Fruit fly (Drosophila melanogaster) whole organism, embryonic: ENCODE results near the gene CG32354.

Experiments
- ATbp ChIP-seq: fragments of 200-800 bp; sonication (Bioruptor generic); optimal IDR thresholded peaks from 2 replicates; lab custom pipeline; 2017; ENCODE audit warnings: missing biosample characterization, mild to moderate bottlenecking, missing genetic modification characterization, missing genetic modification reagents
- Antp ChIP-seq: fragments of 200-800 bp; sonication (Bioruptor generic); optimal IDR thresholded peaks from 3 replicates; lab custom pipeline; 2016; ENCODE audit warnings: missing biosample characterization, missing genetic modification characterization
- Atf6 ChIP-seq: fragments of 200-800 bp; sonication (Bioruptor generic); IDR thresholded peaks from 2 replicates; pipeline ENCODE4 v1.3.6; 2022; ENCODE audit warnings: missing biosample characterization, missing genetic modification characterization
- CG10147 ChIP-seq: fragments of 200-800 bp; sonication (Bioruptor generic); optimal IDR thresholded peaks from 2 replicates; lab custom pipeline; 2019; ENCODE audit warnings: missing biosample characterization, mild to moderate bottlenecking, missing genetic modification characterization, moderate library complexity
- CG10543 ChIP-seq: fragments of 200-800 bp; sonication (Bioruptor generic); optimal IDR thresholded peaks from 3 replicates; lab custom pipeline; 2017; ENCODE audit warnings: missing biosample characterization, mild to moderate bottlenecking, missing genetic modification characterization, moderate library complexity
- CG10654 ChIP-seq: fragments of 200-800 bp; sonication (Bioruptor generic); optimal IDR thresholded peaks from 2 replicates; lab custom pipeline; 2016; ENCODE audit warnings: missing biosample characterization, missing genetic modification characterization
- CG11560 ChIP-seq: fragments of 200-800 bp; sonication (Bioruptor generic); IDR thresholded peaks from 3 replicates; pipeline ENCODE4 v1.3.6; 2022; ENCODE audit warnings: missing biosample characterization, missing genetic modification characterization
- CG12236 ChIP-seq: fragments of 200-800 bp; sonication (Bioruptor generic); optimal IDR thresholded peaks from 2 replicates; lab custom pipeline; 2016; ENCODE audit warnings: missing biosample characterization, missing genetic modification characterization
- CG12391 ChIP-seq: fragments of 200-800 bp; sonication (Bioruptor generic); optimal IDR thresholded peaks from 3 replicates; lab custom pipeline; 2018; ENCODE audit warnings: missing biosample characterization, mild to moderate bottlenecking, missing genetic modification characterization, moderate library complexity
- CG15269 ChIP-seq: fragments of 200-800 bp; sonication (Bioruptor generic); optimal IDR thresholded peaks from 2 replicates; lab custom pipeline; 2018; ENCODE audit warnings: missing biosample characterization, mild to moderate bottlenecking, missing genetic modification characterization, moderate library complexity
- CG1602 ChIP-seq: fragments of 200-800 bp; sonication (Bioruptor generic); optimal IDR thresholded peaks from 3 replicates; lab custom pipeline; 2016; ENCODE audit warnings: missing biosample characterization, missing genetic modification characterization
- CG1792 ChIP-seq: fragments of 200-800 bp; sonication (Bioruptor generic); optimal IDR thresholded peaks from 2 replicates; lab custom pipeline; 2016; ENCODE audit warnings: missing biosample characterization, missing genetic modification characterization
- CG18476 ChIP-seq: fragments of 200-800 bp; sonication (Bioruptor generic); optimal IDR thresholded peaks from 2 replicates; lab custom pipeline; 2016; ENCODE audit warnings: missing biosample characterization, mild to moderate bottlenecking, missing genetic modification characterization
- CG18619 ChIP-seq: fragments of 200-800 bp; sonication (Bioruptor generic); optimal IDR thresholded peaks from 3 replicates; lab custom pipeline; 2017; ENCODE audit warnings: missing biosample characterization, mild to moderate bottlenecking, missing genetic modification characterization
- CG3163 ChIP-seq: fragments of 200-800 bp; sonication (Bioruptor generic); optimal IDR thresholded peaks from 3 replicates; lab custom pipeline; 2016; ENCODE audit warnings: missing biosample characterization, missing genetic modification characterization
- CG33213 ChIP-seq: fragments of 200-800 bp; sonication (Bioruptor generic); optimal IDR thresholded peaks from 3 replicates; lab custom pipeline; 2016; ENCODE audit warnings: missing biosample characterization, missing genetic modification characterization
- CG3995 ChIP-seq: fragments of 200-800 bp; sonication (Bioruptor generic); optimal IDR thresholded peaks from 3 replicates; lab custom pipeline; 2016; ENCODE audit warnings: missing biosample characterization, missing genetic modification characterization
- CG4820 ChIP-seq: fragments of 200-800 bp; sonication (Bioruptor generic); optimal IDR thresholded peaks from 3 replicates; lab custom pipeline; 2016; ENCODE audit warnings: missing biosample characterization, missing genetic modification characterization
- CG7786 ChIP-seq: fragments of 200-800 bp; sonication (Bioruptor generic); optimal IDR thresholded peaks from 2 replicates; lab custom pipeline; 2016; ENCODE audit warnings: missing biosample characterization, missing genetic modification characterization
- E2f1 ChIP-seq: fragments of 200-800 bp; sonication (Bioruptor generic); IDR thresholded peaks from 2 replicates; pipeline ENCODE4 v1.3.6; 2022; ENCODE audit warnings: missing biosample characterization, missing genetic modification characterization
- E2f2 ChIP-seq: fragments of 200-800 bp; sonication (Bioruptor generic); IDR thresholded peaks from 2 replicates; pipeline ENCODE4 v1.3.6; 2022; ENCODE audit warnings: missing biosample characterization, missing genetic modification characterization
- Fer3 ChIP-seq: fragments of 200-800 bp; sonication (Bioruptor generic); optimal IDR thresholded peaks from 2 replicates; lab custom pipeline; 2018; ENCODE audit warnings: missing biosample characterization, mild to moderate bottlenecking, missing genetic modification characterization, moderate library complexity
- Hand ChIP-seq: fragments of 200-800 bp; sonication (Bioruptor generic); optimal IDR thresholded peaks from 2 replicates; lab custom pipeline; 2017; ENCODE audit warnings: mild to moderate bottlenecking, missing biosample characterization, missing genetic modification reagents, missing genetic modification characterization
- Hr51 ChIP-seq, 2 experiments: fragments of 200-800 bp; sonication (Bioruptor generic); optimal IDR thresholded peaks; 2 replicates in 1 of 2; 3 replicates in 1 of 2; lab custom pipeline; 2016 to 2018; ENCODE audit warnings: missing biosample characterization in 2 of 2, missing genetic modification characterization in 2 of 2, mild to moderate bottlenecking in 1 of 2, moderate library complexity in 1 of 2
- Jarid2 ChIP-seq: fragments of 200-800 bp; sonication (Bioruptor generic); optimal IDR thresholded peaks from 3 replicates; lab custom pipeline; 2017; ENCODE audit warnings: mild to moderate bottlenecking, missing biosample characterization, missing genetic modification reagents, missing genetic modification characterization
- Opbp ChIP-seq: fragments of 200-800 bp; sonication (Bioruptor generic); IDR thresholded peaks from 3 replicates; pipeline ENCODE4 v1.3.6; 2022; ENCODE audit warnings: missing biosample characterization, missing genetic modification characterization; ENCODE audit not compliant: partially characterized antibody
- Vsx1 ChIP-seq: fragments of 200-800 bp; sonication (Bioruptor generic); optimal IDR thresholded peaks from 2 replicates; lab custom pipeline; 2017; ENCODE audit warnings: missing biosample characterization, mild to moderate bottlenecking, missing genetic modification characterization, missing genetic modification reagents
- ara ChIP-seq: fragments of 200-800 bp; sonication (Bioruptor generic); IDR thresholded peaks from 2 replicates; pipeline ENCODE4 v1.3.6; 2022; ENCODE audit warnings: missing biosample characterization, missing genetic modification characterization
- crol ChIP-seq: fragments of 200-800 bp; sonication (Bioruptor generic); IDR thresholded peaks from 2 replicates; pipeline ENCODE4 v1.3.6; 2022; ENCODE audit warnings: missing biosample characterization, missing genetic modification characterization
- cwo ChIP-seq: fragments of 200-800 bp; sonication (Bioruptor generic); optimal IDR thresholded peaks from 3 replicates; lab custom pipeline; 2017; ENCODE audit warnings: missing biosample characterization, missing genetic modification characterization, mild to moderate bottlenecking, moderate library complexity, missing genetic modification reagents
- emc ChIP-seq: fragments of 200-800 bp; sonication (Bioruptor generic); optimal IDR thresholded peaks from 2 replicates; lab custom pipeline; 2016; ENCODE audit warnings: missing biosample characterization, missing genetic modification characterization
- esg ChIP-seq: fragments of 200-800 bp; sonication (Bioruptor generic); conservative IDR thresholded peaks from 2 replicates; pipeline ENCODE4 v1.3.6; 2022; ENCODE audit warnings: missing biosample characterization, missing genetic modification characterization
- fd102C ChIP-seq: fragments of 200-800 bp; sonication (Bioruptor generic); optimal IDR thresholded peaks from 2 replicates; lab custom pipeline; 2018; ENCODE audit warnings: missing biosample characterization, mild to moderate bottlenecking, missing genetic modification characterization, moderate library complexity
- gsb-n ChIP-seq: fragments of 200-800 bp; sonication (Bioruptor generic); optimal IDR thresholded peaks from 3 replicates; lab custom pipeline; 2018; ENCODE audit warnings: missing biosample characterization, mild to moderate bottlenecking, missing genetic modification characterization
- h ChIP-seq: fragments of >200 bp; optimal IDR thresholded peaks from 2 replicates; lab custom pipeline; 2017
- ham ChIP-seq: fragments of 200-800 bp; sonication (Bioruptor generic); IDR thresholded peaks from 2 replicates; pipeline ENCODE4 v1.3.6; 2022; ENCODE audit warnings: missing biosample characterization, missing genetic modification characterization
- inv ChIP-seq: fragments of 200-800 bp; sonication (Bioruptor generic); IDR thresholded peaks from 2 replicates; pipeline ENCODE4 v1.3.6; 2022; ENCODE audit warnings: missing biosample characterization, missing genetic modification characterization; ENCODE audit not compliant: partially characterized antibody
- jing ChIP-seq: fragments of 200-800 bp; sonication (Bioruptor generic); optimal IDR thresholded peaks from 2 replicates; lab custom pipeline; 2018; ENCODE audit warnings: missing biosample characterization, mild to moderate bottlenecking, missing genetic modification characterization
- maf-S ChIP-seq: fragments of 200-800 bp; sonication (Bioruptor generic); optimal IDR thresholded peaks from 2 replicates; lab custom pipeline; 2016; ENCODE audit warnings: missing biosample characterization, missing genetic modification characterization
- pfk ChIP-seq: fragments of 200-800 bp; sonication (Bioruptor generic); optimal IDR thresholded peaks from 2 replicates; lab custom pipeline; 2018; ENCODE audit warnings: missing biosample characterization, mild to moderate bottlenecking, missing genetic modification characterization, moderate library complexity
- pum ChIP-seq: fragments of 200-800 bp; sonication (Bioruptor generic); optimal IDR thresholded peaks from 2 replicates; lab custom pipeline; 2016; ENCODE audit warnings: missing biosample characterization, missing genetic modification characterization
- sisA ChIP-seq: fragments of 200-800 bp; sonication (Bioruptor generic); IDR thresholded peaks from 2 replicates; pipeline ENCODE4 v1.3.6; 2022; ENCODE audit warnings: missing biosample characterization, missing genetic modification characterization
- slou ChIP-seq: fragments of 200-800 bp; sonication (Bioruptor generic); optimal IDR thresholded peaks from 3 replicates; lab custom pipeline; 2016; ENCODE audit warnings: missing biosample characterization, missing genetic modification characterization
- ssp ChIP-seq: fragments of 200-800 bp; sonication (Bioruptor generic); IDR thresholded peaks from 2 replicates; pipeline ENCODE4 v1.3.6; 2022; ENCODE audit warnings: missing biosample characterization, missing genetic modification characterization
- stc ChIP-seq: fragments of 200-800 bp; sonication (Bioruptor generic); IDR thresholded peaks from 2 replicates; pipeline ENCODE4 v1.3.6; 2022; ENCODE audit warnings: missing biosample characterization, missing genetic modification characterization
- tap ChIP-seq: fragments of 200-800 bp; optimal IDR thresholded peaks from 3 replicates; lab custom pipeline; 2019; ENCODE audit warnings: missing biosample characterization, mild to moderate bottlenecking, missing genetic modification characterization, moderate library complexity
- trem ChIP-seq: fragments of 200-800 bp; optimal IDR thresholded peaks from 3 replicates; lab custom pipeline; 2019; ENCODE audit warnings: missing biosample characterization, mild to moderate bottlenecking, missing genetic modification characterization, moderate library complexity
- trh ChIP-seq: fragments of 200-800 bp; sonication (Bioruptor generic); optimal IDR thresholded peaks from 2 replicates; lab custom pipeline; 2016; ENCODE audit warnings: missing biosample characterization, missing genetic modification characterization
- usp ChIP-seq: fragments of >200 bp; optimal IDR thresholded peaks from 2 replicates; lab custom pipeline; 2017; ENCODE audit warnings: missing biosample characterization, missing genetic modification characterization
- wek ChIP-seq: fragments of 200-800 bp; sonication (Bioruptor generic); optimal IDR thresholded peaks from 3 replicates; lab custom pipeline; 2018; ENCODE audit warnings: missing biosample characterization, mild to moderate bottlenecking, missing genetic modification characterization, moderate library complexity
- zen ChIP-seq: fragments of 200-800 bp; sonication (Bioruptor generic); optimal IDR thresholded peaks from 3 replicates; lab custom pipeline; 2018; ENCODE audit warnings: missing biosample characterization, mild to moderate bottlenecking, missing genetic modification characterization, moderate library complexity

CG32354 gene

DNA sequence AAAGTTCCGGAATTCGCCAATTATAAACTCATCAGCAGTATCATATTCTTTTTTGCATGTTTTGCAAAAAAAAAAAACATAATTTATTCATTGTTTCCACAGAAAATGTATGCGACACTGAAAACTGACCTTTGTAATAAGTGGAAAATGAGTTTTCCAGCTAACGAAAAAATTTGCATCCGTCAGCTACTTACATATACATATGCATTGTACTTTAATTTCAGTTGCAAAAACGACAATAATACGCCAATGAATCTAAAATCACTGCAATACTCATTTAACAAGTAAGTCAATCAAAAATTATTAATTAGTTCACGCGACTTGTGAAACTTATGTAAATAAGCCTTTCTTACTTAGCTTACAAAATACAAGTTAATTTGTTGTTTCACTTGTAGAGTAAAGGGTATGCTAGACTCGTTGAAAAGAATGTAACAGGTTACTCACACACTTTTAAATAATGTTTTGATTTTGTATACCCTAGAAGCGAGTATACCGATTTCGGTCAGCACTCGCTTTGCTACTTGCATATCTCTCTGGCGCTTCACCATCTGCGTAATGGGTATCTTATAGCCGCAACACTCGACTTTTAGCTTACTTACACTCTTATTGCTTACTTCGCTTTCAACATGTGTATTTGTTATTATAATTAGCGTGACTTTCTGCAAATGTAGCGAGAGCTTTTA lies 23.1 kb downstream of the CG32354 start (continued):
- TF ChIP-seq CG15269, result no peak
- no peak; the same call in 1 of the 2 replicates for TF ChIP-seq ara (GFP tag; lab: Robert Waterston, UW)
- TF ChIP-seq CG18476 (GFP tag; lab: Kevin White, UChicago), result no peak
- TF ChIP-seq CG11560, result no peak
- no peak for TF ChIP-seq CG18619 (GFP tag; lab: Kevin White, UChicago)
- no peak for TF ChIP-seq crol (GFP tag; lab: Robert Waterston, UW)
- TF ChIP-seq esg (GFP tag; lab: Robert Waterston, UW), result 0 out of 2 replicates have a peak, but pooled peaks have one; percentile 15
- no peak for TF ChIP-seq h (lab: Kevin White, UChicago)
- TF ChIP-seq CG10147, result no peak
- TF ChIP-seq slou (GFP tag; lab: Kevin White, UChicago), result no peak
- TF ChIP-seq sisA, result peak; percentile 51; the same call in 1 of the 2 replicates
- TF ChIP-seq gsb-n (tag; lab: Kevin White, UChicago), result no peak
- TF ChIP-seq CG3995, result no peak
- no peak for TF ChIP-seq inv (GFP tag; lab: Robert Waterston, UW)
- no peak for TF ChIP-seq maf-S (GFP tag; lab: Kevin White, UChicago)
- peak; percentile 22 for TF ChIP-seq CG10654
- TF ChIP-seq Fer3 (tag; lab: Kevin White, UChicago), result no peak
- TF ChIP-seq ATbp (GFP tag; lab: Kevin White, UChicago), result peak; percentile 19
- TF ChIP-seq zen, result peak; percentile 21
- TF ChIP-seq Atf6 (GFP tag; lab: Robert Waterston, UW), result no peak
- TF ChIP-seq trh (GFP tag; lab: Kevin White, UChicago), result no peak
- no peak for TF ChIP-seq usp (GFP tag; lab: Kevin White, UChicago)
- peak; percentile 34 for TF ChIP-seq Antp (GFP tag; lab: Kevin White, UChicago)
- TF ChIP-seq CG3163 (GFP tag; lab: Kevin White, UChicago), result no peak
- TF ChIP-seq CG10543 (GFP tag; lab: Kevin White, UChicago), result no peak
- TF ChIP-seq E2f1 (GFP tag; lab: Robert Waterston, UW), result no peak
- no peak for TF ChIP-seq Hr51 (GFP tag; optimal IDR thresholded peaks at IDR 0.05; lab: Kevin White, UChicago)
- TF ChIP-seq wek (GFP tag; lab: Kevin White, UChicago), result no peak
- no peak for TF ChIP-seq jing (GFP tag; lab: Kevin White, UChicago)
- TF ChIP-seq ssp (GFP tag; lab: Robert Waterston, UW), result no peak
- no peak for TF ChIP-seq emc (GFP tag; lab: Kevin White, UChicago)
- TF ChIP-seq tap (tag; lab: Kevin White, UChicago), result no peak
- TF ChIP-seq Jarid2 (GFP tag; lab: Kevin White, UChicago), result no peak
- no peak for TF ChIP-seq cwo (GFP tag; lab: Kevin White, UChicago)
- 0 out of 2 replicates have a peak, but pooled peaks have one; percentile 7 for TF ChIP-seq E2f2 (GFP tag; lab: Robert Waterston, UW)
- no peak for TF ChIP-seq Vsx1 (GFP tag; lab: Kevin White, UChicago)
- TF ChIP-seq CG4820, result peak; percentile 23
- peak; percentile 8 for TF ChIP-seq CG33213 (GFP tag; lab: Kevin White, UChicago)
- no peak for TF ChIP-seq Hand (GFP tag; lab: Kevin White, UChicago)
- TF ChIP-seq pum, result peak; percentile 27
- no peak for TF ChIP-seq Opbp (GFP tag; lab: Robert Waterston, UW)
- no peak for TF ChIP-seq CG1792 (GFP tag; lab: Kevin White, UChicago)
- TF ChIP-seq ham (GFP tag; lab: Robert Waterston, UW), result no peak
- no peak for TF ChIP-seq pfk (GFP tag; lab: Kevin White, UChicago)
- TF ChIP-seq trem, result no peak
- no peak for TF ChIP-seq stc (GFP tag; lab: Robert Waterston, UW)
- TF ChIP-seq CG12391, result peak; percentile 16
- no peak for TF ChIP-seq CG12236 (GFP tag; lab: Kevin White, UChicago)
- TF ChIP-seq CG7786 (GFP tag; lab: Kevin White, UChicago), result peak; percentile 38
- TF ChIP-seq fd102C (GFP tag; lab: Kevin White, UChicago), result no peak
- TF ChIP-seq CG1602 (GFP tag; lab: Kevin White, UChicago), result no peak
